Worm (Caenorhabditis elegans): ENCODE results near the gene C11H1.5.

The C11H1.5 gene

ce11 chrX:14324289-14324688, 21.3 kb upstream of the C11H1.5 start (continued):
- TF ChIP-seq Y53G8AR.9 (GFP tag; conservative IDR thresholded peaks at IDR 0.05) (no peak; the same call in 1 of the 2 replicates), hrde-1 (tag; optimal IDR thresholded peaks at IDR 0.05; ENCODE audit: borderline replicate concordance) (peak; percentile 67), rec-8 (tag; optimal IDR thresholded peaks at IDR 0.05) (peak in 1 of 2 experiments; percentile 35), ztf-28 (GFP tag; IDR thresholded peaks at IDR 0.05) (no peak), ceh-100 (GFP tag; IDR thresholded peaks at IDR 0.05) (no peak), ama-1 (optimal IDR thresholded peaks at IDR 0.05) (no peak), ama-1 (GFP tag; optimal IDR thresholded peaks at IDR 0.05) (no peak)

- no peak for TF ChIP-seq B0261.1 (tag; optimal IDR thresholded peaks at IDR 0.05)
- no peak for TF ChIP-seq F52B5.7 (tag; optimal IDR thresholded peaks at IDR 0.05)
- TF ChIP-seq snpc-1.1 (tag; optimal IDR thresholded peaks at IDR 0.05; ENCODE audit: insufficient read depth): no peak
- no peak for TF ChIP-seq nhr-27 (tag; optimal IDR thresholded peaks at IDR 0.05)
- TF ChIP-seq attf-6 (GFP tag; IDR thresholded peaks at IDR 0.05): no peak
- no peak for TF ChIP-seq F39B2.1 (GFP tag; IDR thresholded peaks at IDR 0.05)
- TF ChIP-seq cebp-2 (GFP tag; IDR thresholded peaks at IDR 0.05): no peak
- TF ChIP-seq somi-1 (GFP tag; optimal IDR thresholded peaks at IDR 0.05): no peak
- no peak for TF ChIP-seq F37B4.10 (GFP tag; IDR thresholded peaks at IDR 0.05)
- TF ChIP-seq pha-4 (tag; optimal IDR thresholded peaks at IDR 0.05): no peak
- TF ChIP-seq unc-130 (GFP tag; optimal IDR thresholded peaks at IDR 0.05): no peak
- TF ChIP-seq madf-8 (GFP tag; conservative IDR thresholded peaks at IDR 0.05): no peak
- no peak for TF ChIP-seq lin-54 (GFP tag; optimal IDR thresholded peaks at IDR 0.05)
- no peak for TF ChIP-seq F22D6.2 (tag; optimal IDR thresholded peaks at IDR 0.05)
- no peak for TF ChIP-seq snpc-4 (GFP tag; optimal IDR thresholded peaks at IDR 0.05)
- no peak for TF ChIP-seq snpc-4 (tag; optimal IDR thresholded peaks at IDR 0.05)
- TF ChIP-seq tbx-9 (tag; optimal IDR thresholded peaks at IDR 0.05; ENCODE audit: borderline replicate concordance): no peak
- TF ChIP-seq lin-26 (GFP tag; IDR thresholded peaks at IDR 0.05): no peak
- TF ChIP-seq nhr-90 (tag; optimal IDR thresholded peaks at IDR 0.05): no peak
- no peak for TF ChIP-seq tbp1 (GFP tag; optimal IDR thresholded peaks at IDR 0.05)
These were observed 19.8 kb upstream of the C11H1.5 start for ce11 chrX:14322793-14323192.

ce11 chrX:14320298-14320697, 17.3 kb upstream of the C11H1.5 start, which contains the start of gene C11H1.9:
Gene C11H1.9, minus strand, starts transcription at chrX:14320398.
- TF ChIP-seq T07F8.4 (tag; optimal IDR thresholded peaks at IDR 0.05): no peak
- no peak for TF ChIP-seq ztf-25 (GFP tag; IDR thresholded peaks at IDR 0.05)
- TF ChIP-seq lin-35 (GFP tag; optimal IDR thresholded peaks at IDR 0.05): no peak
- TF ChIP-seq ceh-100 (GFP tag; IDR thresholded peaks at IDR 0.05): no peak
- no peak for TF ChIP-seq lsy-27 (tag; optimal IDR thresholded peaks at IDR 0.05; ENCODE audit: borderline replicate concordance, insufficient read depth)
- no peak for TF ChIP-seq nhr-120 (GFP tag; IDR thresholded peaks at IDR 0.05)

DNA sequence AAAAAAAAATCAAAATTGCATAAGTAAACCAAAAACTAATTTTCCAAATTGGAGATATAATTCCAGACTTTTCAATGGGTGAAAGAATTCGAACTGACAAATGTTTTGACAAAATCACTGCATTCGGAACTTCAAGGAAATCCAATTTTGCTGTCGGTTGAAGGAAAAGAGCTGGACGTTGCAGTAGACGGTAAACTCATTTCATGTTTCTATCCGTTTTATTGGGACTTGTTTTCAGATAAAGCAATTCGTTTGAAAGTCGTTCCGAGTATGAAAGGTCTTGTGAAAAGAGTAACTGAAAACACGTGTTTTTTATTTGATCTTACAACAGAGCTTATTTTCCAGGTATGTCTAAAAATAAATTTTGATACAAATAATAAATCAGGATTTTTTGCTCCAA, 13.2 kb upstream of the C11H1.5 start:
- TF ChIP-seq unc-62 (GFP tag; optimal IDR thresholded peaks at IDR 0.05): no peak
- no peak for TF ChIP-seq K12H6.12 (tag; optimal IDR thresholded peaks at IDR 0.05)
- no peak for TF ChIP-seq hmg-1.2 (GFP tag; IDR thresholded peaks at IDR 0.05)
- no peak for TF ChIP-seq sptf-2 (GFP tag; optimal IDR thresholded peaks at IDR 0.05)
